Fruit fly (Drosophila melanogaster): ENCODE data around the gene Nf-YC.

Gene Nf-YC

DNA sequence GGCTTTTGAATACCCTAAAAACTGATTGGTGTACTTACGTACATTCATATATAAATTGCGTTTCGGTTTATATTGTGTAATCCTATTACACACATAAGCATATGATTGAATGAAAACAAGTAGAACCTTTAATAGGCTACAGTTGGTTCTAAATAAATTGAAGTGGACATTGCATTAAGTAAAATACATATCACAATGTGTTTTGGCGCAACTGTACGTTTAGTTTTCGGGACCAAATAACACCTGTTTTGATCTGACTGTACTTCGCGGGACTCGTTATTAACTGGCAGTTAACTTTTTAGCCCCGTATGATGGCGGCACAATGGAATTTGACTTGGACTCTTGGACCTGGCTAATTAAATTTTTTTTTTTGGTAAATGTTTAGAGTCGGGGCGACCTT is 46.0 kb upstream of the Nf-YC start:
- TF ChIP-seq Clk (GFP tag; optimal IDR thresholded peaks at IDR 0.05) (no peak), CG5204 (GFP tag; optimal IDR thresholded peaks at IDR 0.05) (peak; percentile 2)

DNA sequence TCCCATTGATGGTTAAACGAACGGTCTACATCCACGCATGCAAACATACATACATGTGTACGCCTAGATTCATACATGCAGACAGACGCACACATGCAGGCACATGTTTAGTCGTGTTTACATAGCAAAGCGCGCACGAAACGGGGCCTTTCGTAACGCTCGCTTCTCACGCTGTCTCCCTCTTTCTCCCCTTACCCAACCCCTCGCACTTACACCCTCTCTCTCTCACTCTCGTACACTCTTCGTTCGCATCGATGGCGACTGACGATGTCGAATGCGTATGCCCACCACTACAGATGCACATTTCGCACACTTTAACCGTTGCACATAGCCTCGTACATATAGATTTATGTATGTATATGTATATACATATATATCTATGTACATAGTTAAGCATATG is 45.3 kb upstream of the Nf-YC start:
- no peak for TF ChIP-seq CG14711 (tag; optimal IDR thresholded peaks at IDR 0.05)
- no peak for TF ChIP-seq CG5204 (GFP tag; optimal IDR thresholded peaks at IDR 0.05)
- peak; percentile 27 for TF ChIP-seq cic (GFP tag; optimal IDR thresholded peaks at IDR 0.05)
- TF ChIP-seq Crg-1 (GFP tag; optimal IDR thresholded peaks at IDR 0.05): no peak
- no peak for TF ChIP-seq CG33017 (tag; optimal IDR thresholded peaks at IDR 0.05)
- no peak for TF ChIP-seq CG11617 (GFP tag; optimal IDR thresholded peaks at IDR 0.05)
- no peak for TF ChIP-seq CG7101 (tag; optimal IDR thresholded peaks at IDR 0.05)
- no peak for TF ChIP-seq CG7045 (GFP tag; optimal IDR thresholded peaks at IDR 0.05)
- TF ChIP-seq tj (GFP tag; optimal IDR thresholded peaks at IDR 0.05): peak; percentile 41
- TF ChIP-seq Clk (GFP tag; optimal IDR thresholded peaks at IDR 0.05): no peak
- no peak for TF ChIP-seq CG12768 (GFP tag; optimal IDR thresholded peaks at IDR 0.05)
- TF ChIP-seq Hr96 (GFP tag; optimal IDR thresholded peaks at IDR 0.05): no peak
- peak; percentile 48 for TF ChIP-seq ovo (GFP tag; optimal IDR thresholded peaks at IDR 0.05)
- TF ChIP-seq Mnt (GFP tag; optimal IDR thresholded peaks at IDR 0.05): peak; percentile 53
- no peak for TF ChIP-seq CG1620 (GFP tag; optimal IDR thresholded peaks at IDR 0.05)
- TF ChIP-seq kay (GFP tag; ENCODE audit: borderline replicate concordance): no peak
- peak; percentile 79 for TF ChIP-seq pad (GFP tag; optimal IDR thresholded peaks at IDR 0.05)
- no peak for TF ChIP-seq toe (GFP tag; optimal IDR thresholded peaks at IDR 0.05)
- TF ChIP-seq bab1 (GFP tag; optimal IDR thresholded peaks at IDR 0.05): no peak
- no peak for TF ChIP-seq cnc (optimal IDR thresholded peaks at IDR 0.05)

DNA sequence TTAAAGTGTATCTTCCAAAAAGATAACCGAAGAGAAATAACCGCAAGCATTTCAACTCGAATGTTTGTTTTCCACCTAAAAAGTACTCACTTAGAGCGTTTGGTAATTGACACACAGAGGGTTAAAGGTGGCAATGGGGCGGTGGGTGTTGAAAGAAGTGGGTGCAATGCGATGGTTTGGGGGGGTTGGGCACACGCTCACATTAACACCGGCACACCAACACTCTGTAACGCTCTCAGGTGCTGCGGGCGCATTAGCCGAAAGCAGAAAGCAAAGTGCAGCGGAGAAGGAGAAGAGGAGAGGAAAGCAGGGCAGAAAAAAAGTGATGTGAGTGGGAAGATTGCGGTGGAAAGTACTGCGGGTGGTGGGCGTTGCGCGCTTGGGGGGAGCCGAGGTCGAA is 44.3 kb upstream of the Nf-YC start:
- TF ChIP-seq CG7101 (tag; optimal IDR thresholded peaks at IDR 0.05) (no peak), pad (GFP tag; optimal IDR thresholded peaks at IDR 0.05) (peak; percentile 14)

DNA sequence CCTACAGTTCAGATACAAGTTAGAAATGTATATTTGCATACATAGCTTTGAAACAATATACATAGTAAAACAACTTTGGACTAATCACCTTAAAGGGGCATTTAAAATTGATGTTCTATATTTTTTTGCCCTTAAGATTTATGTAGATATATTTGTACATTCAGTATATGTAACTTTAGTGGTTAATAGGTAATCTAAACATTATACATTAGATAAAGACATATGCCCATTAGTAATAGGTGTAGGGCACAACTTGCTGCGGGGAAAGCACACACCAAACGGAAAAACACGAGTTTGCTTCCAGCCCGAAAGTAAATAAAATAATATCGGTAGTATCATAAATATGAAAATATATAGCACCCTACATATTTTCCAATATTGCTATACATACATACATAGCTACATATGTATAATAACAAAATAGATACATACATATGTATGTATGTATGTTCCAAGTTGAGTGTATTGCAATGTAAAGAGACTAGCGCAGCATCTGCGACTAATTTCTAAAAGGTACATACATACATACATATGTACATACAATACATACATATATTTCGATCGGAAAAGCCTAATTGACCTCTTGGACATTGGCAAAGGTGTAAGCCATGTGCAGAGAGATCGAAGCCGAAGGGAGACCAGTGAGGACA is 42.7 kb upstream of the Nf-YC start, which contains the start of gene CG43736:
Gene CG43736 (plus strand): TSS at position 600 of the 650 bp plus-strand sequence.
- peak; percentile 86 for TF ChIP-seq CG1620 (GFP tag; optimal IDR thresholded peaks at IDR 0.05)
- peak; percentile 89 for TF ChIP-seq Crg-1 (GFP tag; optimal IDR thresholded peaks at IDR 0.05)
- TF ChIP-seq pad (GFP tag; optimal IDR thresholded peaks at IDR 0.05): peak; percentile 90
- peak; percentile 48 for TF ChIP-seq cic (GFP tag; optimal IDR thresholded peaks at IDR 0.05)
- TF ChIP-seq Clk (GFP tag; optimal IDR thresholded peaks at IDR 0.05): peak; percentile 75
- TF ChIP-seq bab1 (GFP tag; optimal IDR thresholded peaks at IDR 0.05): peak; percentile 97
- peak; percentile 94 for TF ChIP-seq CG7045 (GFP tag; optimal IDR thresholded peaks at IDR 0.05)
- TF ChIP-seq CG33017 (tag; optimal IDR thresholded peaks at IDR 0.05): peak; percentile 96
- TF ChIP-seq toe (GFP tag; optimal IDR thresholded peaks at IDR 0.05): peak; percentile 87
- TF ChIP-seq CG11617 (GFP tag; optimal IDR thresholded peaks at IDR 0.05): peak; percentile 96
- peak; percentile 96 for TF ChIP-seq CG14711 (tag; optimal IDR thresholded peaks at IDR 0.05)
- no peak for TF ChIP-seq kay (GFP tag; ENCODE audit: borderline replicate concordance)
- TF ChIP-seq CG5204 (GFP tag; optimal IDR thresholded peaks at IDR 0.05): peak; percentile 91
- peak; percentile 97 for TF ChIP-seq CG7101 (tag; optimal IDR thresholded peaks at IDR 0.05)
- peak; percentile 74 for TF ChIP-seq ovo (GFP tag; optimal IDR thresholded peaks at IDR 0.05)
- TF ChIP-seq Hr96 (GFP tag; optimal IDR thresholded peaks at IDR 0.05): peak; percentile 89
- TF ChIP-seq CG12768 (GFP tag; optimal IDR thresholded peaks at IDR 0.05): peak; percentile 97
- TF ChIP-seq Mnt (GFP tag; optimal IDR thresholded peaks at IDR 0.05): peak; percentile 63
- TF ChIP-seq tj (GFP tag; optimal IDR thresholded peaks at IDR 0.05): peak; percentile 60
- no peak for TF ChIP-seq cnc (optimal IDR thresholded peaks at IDR 0.05)

DNA sequence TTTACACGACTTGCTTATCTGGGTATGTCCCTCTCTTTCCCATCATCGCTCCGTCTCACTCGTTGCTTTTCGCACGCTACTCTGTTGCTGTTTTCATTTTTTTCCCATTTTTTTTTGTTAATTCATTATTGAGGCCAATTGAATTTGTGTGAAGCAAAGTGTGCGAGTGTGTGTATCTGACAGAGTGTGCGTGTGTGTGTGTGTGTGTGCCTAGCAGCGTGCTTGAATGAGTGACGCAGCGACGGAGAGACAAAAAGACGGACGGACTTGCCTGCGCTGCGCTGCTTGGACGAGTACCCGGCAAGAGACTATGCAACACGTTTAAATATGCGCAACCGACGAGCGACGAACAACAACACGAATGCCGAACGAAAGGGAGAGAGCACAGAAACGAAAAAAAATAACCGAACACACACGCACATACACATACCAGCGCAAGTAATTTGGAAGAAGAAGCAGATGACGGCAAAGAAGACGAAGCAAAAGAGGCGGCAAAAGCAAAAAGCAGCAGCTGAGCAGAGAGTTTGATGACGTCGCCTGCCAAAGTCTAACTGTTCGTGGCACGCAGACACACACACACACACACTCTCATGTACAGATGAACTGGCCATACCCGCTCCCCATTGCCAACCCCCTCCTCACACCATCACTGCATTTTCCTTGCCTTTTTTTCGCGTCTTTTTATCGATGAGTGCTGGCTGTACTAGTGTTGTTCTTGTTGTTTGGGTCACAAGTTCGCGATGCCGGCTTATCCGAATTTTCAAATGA is 42.0 kb upstream of the Nf-YC start:
- TF ChIP-seq CG5204 (GFP tag; optimal IDR thresholded peaks at IDR 0.05) (no peak), tj (GFP tag; optimal IDR thresholded peaks at IDR 0.05) (peak; percentile 25), cic (GFP tag; optimal IDR thresholded peaks at IDR 0.05) (peak; percentile 42), Mnt (GFP tag; optimal IDR thresholded peaks at IDR 0.05) (peak; percentile 37), cnc (optimal IDR thresholded peaks at IDR 0.05) (no peak), kay (GFP tag; ENCODE audit: borderline replicate concordance) (peak; percentile 86)

DNA sequence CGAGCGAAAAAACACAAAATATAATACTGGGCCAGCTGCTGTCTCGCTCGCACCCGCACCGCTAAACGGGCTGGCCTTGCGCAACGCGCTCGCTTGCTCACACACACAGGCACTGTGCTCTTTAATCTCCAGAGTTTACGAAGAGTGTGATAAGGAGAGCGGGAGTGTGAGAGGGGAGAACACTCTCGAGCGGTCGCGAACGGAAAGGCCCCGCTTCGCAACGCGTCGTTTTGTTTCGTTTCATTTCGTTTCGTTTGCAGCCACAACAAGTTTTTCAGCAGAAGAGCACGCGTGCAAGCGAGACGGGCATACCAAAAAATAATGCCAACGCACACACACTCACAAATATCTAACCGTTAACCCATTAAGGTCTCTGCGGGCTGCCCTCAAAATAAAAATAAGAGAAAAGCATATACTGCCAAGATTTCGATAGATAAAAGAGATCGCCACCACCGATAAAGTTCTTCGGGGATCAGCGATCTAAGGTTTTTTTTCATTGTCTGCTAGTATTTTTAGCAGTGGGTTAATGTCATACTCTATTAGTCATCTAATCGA is 40.9 kb upstream of the Nf-YC start:
- TF ChIP-seq CG5204 (GFP tag; optimal IDR thresholded peaks at IDR 0.05): peak; percentile 45
- no peak for TF ChIP-seq toe (GFP tag; optimal IDR thresholded peaks at IDR 0.05)
- no peak for TF ChIP-seq Crg-1 (GFP tag; optimal IDR thresholded peaks at IDR 0.05)
- TF ChIP-seq Hr96 (GFP tag; optimal IDR thresholded peaks at IDR 0.05): peak; percentile 61
- peak; percentile 86 for TF ChIP-seq tj (GFP tag; optimal IDR thresholded peaks at IDR 0.05)
- peak; percentile 30 for TF ChIP-seq ovo (GFP tag; optimal IDR thresholded peaks at IDR 0.05)
- peak; percentile 57 for TF ChIP-seq CG33017 (tag; optimal IDR thresholded peaks at IDR 0.05)
- peak; percentile 71 for TF ChIP-seq CG7045 (GFP tag; optimal IDR thresholded peaks at IDR 0.05)
- TF ChIP-seq CG11617 (GFP tag; optimal IDR thresholded peaks at IDR 0.05): peak; percentile 64
- TF ChIP-seq CG14711 (tag; optimal IDR thresholded peaks at IDR 0.05): peak; percentile 86
- peak; percentile 56 for TF ChIP-seq CG1620 (GFP tag; optimal IDR thresholded peaks at IDR 0.05)
- TF ChIP-seq CG12768 (GFP tag; optimal IDR thresholded peaks at IDR 0.05): peak; percentile 69
- TF ChIP-seq cnc (optimal IDR thresholded peaks at IDR 0.05): no peak
- TF ChIP-seq pad (GFP tag; optimal IDR thresholded peaks at IDR 0.05): peak; percentile 82
- TF ChIP-seq Mnt (GFP tag; optimal IDR thresholded peaks at IDR 0.05): peak; percentile 56
- peak; percentile 81 for TF ChIP-seq cic (GFP tag; optimal IDR thresholded peaks at IDR 0.05)
- peak; percentile 91 for TF ChIP-seq CG7101 (tag; optimal IDR thresholded peaks at IDR 0.05)
- TF ChIP-seq Clk (GFP tag; optimal IDR thresholded peaks at IDR 0.05): peak; percentile 30
- peak; percentile 92 for TF ChIP-seq bab1 (GFP tag; optimal IDR thresholded peaks at IDR 0.05)
- TF ChIP-seq kay (GFP tag; ENCODE audit: borderline replicate concordance): peak; percentile 61

Data from whole organism, adult.